Worm (Caenorhabditis elegans): ENCODE measurements around the gene nlp-35.
A peak's percentile ranks its signal among the peaks of the same experiment; 100 is the strongest.

DNA sequence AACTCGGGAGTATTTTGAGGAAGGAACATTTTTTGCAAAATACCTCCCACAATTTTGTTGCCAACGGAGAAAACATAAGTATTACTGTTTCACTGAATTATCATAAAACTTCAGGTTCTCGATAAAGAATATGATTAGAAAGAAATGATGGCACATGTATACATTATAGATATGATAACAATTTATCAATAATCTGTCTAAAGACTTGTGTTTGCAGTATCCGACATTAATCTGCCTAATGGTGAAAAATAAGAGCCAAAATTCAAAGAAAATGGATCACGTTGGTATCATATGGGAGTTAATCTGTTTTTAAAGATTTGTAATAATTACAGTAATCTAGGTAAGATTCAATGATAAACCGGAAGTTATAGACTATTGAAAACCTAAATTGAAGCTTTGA lies 1.9 kb upstream of the nlp-35 start:
- TF ChIP-seq unc-62 (GFP tag; optimal IDR thresholded peaks at IDR 0.05) (no peak), nhr-11 (tag; optimal IDR thresholded peaks at IDR 0.05) (peak; percentile 5), elt-2 (tag; optimal IDR thresholded peaks at IDR 0.05) (no peak), ztf-11 (tag; optimal IDR thresholded peaks at IDR 0.05) (no peak), pha-4 (tag; optimal IDR thresholded peaks at IDR 0.05) (no peak), unc-39 (tag; optimal IDR thresholded peaks at IDR 0.05) (no peak), nhr-76 (tag; optimal IDR thresholded peaks at IDR 0.05) (no peak), elt-3 (tag; optimal IDR thresholded peaks at IDR 0.05) (no peak), nhr-28 (tag; optimal IDR thresholded peaks at IDR 0.05) (no peak), nhr-237 (tag; optimal IDR thresholded peaks at IDR 0.05) (no peak), nfya-1 (tag; optimal IDR thresholded peaks at IDR 0.05; ENCODE audit: insufficient read depth) (no peak), aly-2 (tag; optimal IDR thresholded peaks at IDR 0.05) (no peak), fkh-10 (GFP tag; optimal IDR thresholded peaks at IDR 0.05) (no peak)

Measured in whole organism, L3 larva.